Fruit fly (Drosophila melanogaster) whole organism, adult: ENCODE results near the gene Surf4.

Source experiments
- CG11617 ChIP-seq: fragments of 200-800 bp; sonication (Bioruptor generic); optimal IDR thresholded peaks from 2 replicates; lab custom pipeline; 2017; ENCODE audit warnings: mild to moderate bottlenecking, missing biosample characterization, missing genetic modification reagents, missing genetic modification characterization
- CG12768 ChIP-seq: fragments of 200-800 bp; sonication (Bioruptor generic); optimal IDR thresholded peaks from 2 replicates; lab custom pipeline; 2017; ENCODE audit warnings: missing biosample characterization, missing genetic modification characterization, mild to moderate bottlenecking, moderate library complexity, missing genetic modification reagents
- CG14711 ChIP-seq: fragments of 200-800 bp; sonication (Bioruptor generic); optimal IDR thresholded peaks from 2 replicates; lab custom pipeline; 2018; ENCODE audit warnings: missing biosample characterization, mild to moderate bottlenecking, missing genetic modification characterization, moderate library complexity
- CG1620 ChIP-seq: fragments of 200-800 bp; sonication (Bioruptor generic); optimal IDR thresholded peaks from 2 replicates; lab custom pipeline; 2016; ENCODE audit warnings: missing biosample characterization, missing genetic modification characterization
- CG7045 ChIP-seq: fragments of 200-800 bp; sonication (Bioruptor generic); optimal IDR thresholded peaks from 2 replicates; lab custom pipeline; 2017; ENCODE audit warnings: missing biosample characterization, mild to moderate bottlenecking, missing genetic modification characterization
- Clk ChIP-seq: fragments of 200-800 bp; sonication (Bioruptor generic); optimal IDR thresholded peaks from 2 replicates; lab custom pipeline; 2017; ENCODE audit warnings: missing biosample characterization, missing genetic modification characterization
- Crg-1 ChIP-seq: fragments of 200-800 bp; sonication (Bioruptor generic); optimal IDR thresholded peaks from 2 replicates; lab custom pipeline; 2016; ENCODE audit warnings: missing biosample characterization, missing genetic modification characterization
- cnc ChIP-seq, 2 experiments: fragments of >200 bp; optimal IDR thresholded peaks; 2 replicates each; lab custom pipeline; 2017
- kay ChIP-seq: fragments of 200-800 bp; sonication (Bioruptor generic); peaks from one replicate; lab custom pipeline; 2016; ENCODE audit warnings: missing biosample characterization, missing genetic modification characterization, borderline replicate concordance
- ovo ChIP-seq: fragments of 200-800 bp; sonication (Bioruptor generic); optimal IDR thresholded peaks from 2 replicates; lab custom pipeline; 2016; ENCODE audit warnings: missing biosample characterization, missing genetic modification characterization
- toe ChIP-seq: fragments of 200-800 bp; sonication (Bioruptor generic); optimal IDR thresholded peaks from 2 replicates; lab custom pipeline; 2016; ENCODE audit warnings: missing biosample characterization, missing genetic modification characterization

DNA sequence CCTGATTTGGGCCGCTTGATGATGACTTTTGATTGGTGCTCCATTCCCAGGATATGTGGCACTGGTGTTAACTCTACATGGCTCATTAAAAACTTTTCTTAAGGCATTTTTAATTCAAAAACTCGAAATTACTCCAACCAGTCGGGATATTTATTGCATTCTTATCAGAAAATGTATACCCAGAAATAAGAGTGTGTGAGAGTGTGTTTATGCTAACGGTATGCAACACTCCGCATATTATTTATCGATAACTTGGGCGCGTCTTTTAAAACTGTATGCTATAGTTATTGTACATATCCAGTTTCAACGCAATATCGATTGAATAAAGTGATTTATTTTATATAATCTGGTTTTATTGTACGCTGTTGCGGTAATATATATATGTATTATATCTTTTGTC lies 21.5 kb upstream of the Surf4 start, which contains the start of gene CG34404:
- TF ChIP-seq kay (GFP tag; lab: Kevin White, UChicago) = no peak
- no peak for TF ChIP-seq CG11617
- no peak for TF ChIP-seq CG14711 (tag; lab: Kevin White, UChicago)
- TF ChIP-seq Clk (GFP tag; lab: Kevin White, UChicago) = no peak
- no peak for TF ChIP-seq cnc (optimal IDR thresholded peaks at IDR 0.05; lab: Kevin White, UChicago)
- no peak for TF ChIP-seq ovo (GFP tag; lab: Kevin White, UChicago)
- TF ChIP-seq Crg-1 (GFP tag; lab: Kevin White, UChicago) = peak; percentile 19
- TF ChIP-seq CG7045 (GFP tag; lab: Kevin White, UChicago) = no peak
- peak; percentile 24 for TF ChIP-seq CG1620
- no peak for TF ChIP-seq toe
- TF ChIP-seq CG12768 = no peak
